Fruit fly (Drosophila melanogaster): ENCODE measurements around the gene CG33965.

CG33965 gene

DNA sequence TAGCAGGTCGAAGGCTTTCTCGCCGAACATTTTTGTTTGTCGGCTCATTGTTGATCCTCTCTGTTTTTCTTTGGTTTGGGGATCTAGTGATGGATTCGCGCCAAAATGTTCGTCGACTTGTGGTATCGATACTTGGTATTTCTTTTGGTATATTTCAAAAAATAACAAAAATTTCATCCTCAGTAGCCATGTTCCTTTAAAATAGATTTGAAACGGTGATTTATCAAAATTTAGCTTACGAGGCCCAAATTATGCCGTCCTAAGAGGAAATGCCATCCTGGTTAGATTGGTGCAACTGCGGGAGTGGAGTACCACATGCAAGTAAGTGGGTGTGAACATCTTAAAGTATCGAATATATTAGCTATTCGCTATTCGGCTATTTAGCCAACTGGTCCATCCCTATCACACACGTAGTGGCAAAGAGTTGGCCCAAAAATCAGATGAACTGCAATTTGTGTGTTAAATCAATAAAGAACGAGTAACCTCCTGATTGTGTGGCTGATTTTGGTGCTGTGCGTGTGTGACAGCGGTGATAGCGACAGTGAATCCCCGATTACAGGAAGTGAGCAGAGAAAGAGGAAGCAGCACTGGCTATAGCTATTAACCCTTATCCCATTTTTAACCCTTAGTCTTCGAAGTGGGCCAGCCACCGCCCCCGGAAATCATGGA lies 15.1 kb downstream of the CG33965 start, which contains the start of the genes Psf1 and Sac1 (continued):
- TF ChIP-seq CG10462 (GFP tag; optimal IDR thresholded peaks at IDR 0.05) (no peak), pum (GFP tag; optimal IDR thresholded peaks at IDR 0.05) (peak; percentile 58), CG18599 (GFP tag; optimal IDR thresholded peaks at IDR 0.05) (no peak), prd (optimal IDR thresholded peaks at IDR 0.05) (no peak), prd (GFP tag; IDR thresholded peaks at IDR 0.05) (peak; percentile 71), Adf1 (GFP tag; IDR thresholded peaks at IDR 0.05) (no peak; the same call in 1 of the 2 replicates), Hr3 (GFP tag; optimal IDR thresholded peaks at IDR 0.05) (peak; percentile 21), Dll (GFP tag; IDR thresholded peaks at IDR 0.05; ENCODE audit: partially characterized antibody) (peak; percentile 95), CG1792 (GFP tag; optimal IDR thresholded peaks at IDR 0.05) (peak; percentile 4), CG14965 (GFP tag; optimal IDR thresholded peaks at IDR 0.05; ENCODE audit: borderline replicate concordance) (no peak), eyg (GFP tag; optimal IDR thresholded peaks at IDR 0.05) (peak; percentile 7), run (tag; optimal IDR thresholded peaks at IDR 0.05) (no peak), ttk (GFP tag; IDR thresholded peaks at IDR 0.05) (peak; percentile 24; the same call in 1 of the 2 replicates), Aef1 (GFP tag; IDR thresholded peaks at IDR 0.05) (0 out of 3 replicates have a peak, but pooled peaks have one; percentile 25), bigmax (GFP tag; optimal IDR thresholded peaks at IDR 0.05) (no peak), mld (GFP tag; IDR thresholded peaks at IDR 0.05; ENCODE audit: partially characterized antibody) (peak; percentile 54; the same call in 1 of the 3 replicates), onecut (GFP tag; IDR thresholded peaks at IDR 0.05) (peak; percentile 66), wdn (GFP tag; IDR thresholded peaks at IDR 0.05) (no peak), CG6765 (GFP tag; optimal IDR thresholded peaks at IDR 0.05) (no peak), lbe (GFP tag; optimal IDR thresholded peaks at IDR 0.05) (no peak), phol (tag; optimal IDR thresholded peaks at IDR 0.05) (peak; percentile 76), stwl (tag; optimal IDR thresholded peaks at IDR 0.05) (peak; percentile 42), bsh (GFP tag; optimal IDR thresholded peaks at IDR 0.05) (peak in 1 of 2 experiments; percentile 22), hkb (optimal IDR thresholded peaks at IDR 0.05) (peak; percentile 30), hkb (GFP tag; IDR thresholded peaks at IDR 0.05) (no peak), mirr (GFP tag; optimal IDR thresholded peaks at IDR 0.05) (no peak), ci (GFP tag; IDR thresholded peaks at IDR 0.05) (0 out of 3 replicates have a peak, but pooled peaks have one; percentile 27), eve (GFP tag; optimal IDR thresholded peaks at IDR 0.05) (no peak), CG12391 (tag; optimal IDR thresholded peaks at IDR 0.05) (peak; percentile 64), CG3163 (GFP tag; optimal IDR thresholded peaks at IDR 0.05) (peak; percentile 32), caup (GFP tag; optimal IDR thresholded peaks at IDR 0.05; ENCODE audit: severe bottlenecking) (peak; percentile 23), fd3F (GFP tag; optimal IDR thresholded peaks at IDR 0.05) (no peak), CG7372 (GFP tag; IDR thresholded peaks at IDR 0.05) (no peak), Side (GFP tag; optimal IDR thresholded peaks at IDR 0.05) (no peak), oc (tag; optimal IDR thresholded peaks at IDR 0.05) (no peak), CG3838 (GFP tag; optimal IDR thresholded peaks at IDR 0.05) (no peak), Myb (GFP tag; optimal IDR thresholded peaks at IDR 0.05) (peak; percentile 35), CG8290 (GFP tag; optimal IDR thresholded peaks at IDR 0.05) (no peak), CG8290 (tag; optimal IDR thresholded peaks at IDR 0.05) (peak in 1 of 2 experiments; percentile 27), chinmo (GFP tag; IDR thresholded peaks at IDR 0.05; ENCODE audit: partially characterized antibody) (no peak), CG10366 (GFP tag; IDR thresholded peaks at IDR 0.05) (peak; percentile 44; the same call in 1 of the 2 replicates), zfh2 (GFP tag; optimal IDR thresholded peaks at IDR 0.05) (peak; percentile 67), CG10147 (GFP tag; optimal IDR thresholded peaks at IDR 0.05) (peak; percentile 45), Trl (optimal IDR thresholded peaks at IDR 0.05) (no peak), Trl (GFP tag; optimal IDR thresholded peaks at IDR 0.05) (peak; percentile 18), CG11247 (GFP tag; IDR thresholded peaks at IDR 0.05) (no peak; the same call in 1 of the 2 replicates), crol (GFP tag; IDR thresholded peaks at IDR 0.05) (no peak), tll (GFP tag; optimal IDR thresholded peaks at IDR 0.05) (peak in 1 of 2 experiments; percentile 61), psq (GFP tag; optimal IDR thresholded peaks at IDR 0.05) (no peak), p53 (GFP tag; optimal IDR thresholded peaks at IDR 0.05) (peak; percentile 17)
